Worm (Caenorhabditis elegans): ENCODE results near the gene F35C11.7.

Gene F35C11.7

DNA sequence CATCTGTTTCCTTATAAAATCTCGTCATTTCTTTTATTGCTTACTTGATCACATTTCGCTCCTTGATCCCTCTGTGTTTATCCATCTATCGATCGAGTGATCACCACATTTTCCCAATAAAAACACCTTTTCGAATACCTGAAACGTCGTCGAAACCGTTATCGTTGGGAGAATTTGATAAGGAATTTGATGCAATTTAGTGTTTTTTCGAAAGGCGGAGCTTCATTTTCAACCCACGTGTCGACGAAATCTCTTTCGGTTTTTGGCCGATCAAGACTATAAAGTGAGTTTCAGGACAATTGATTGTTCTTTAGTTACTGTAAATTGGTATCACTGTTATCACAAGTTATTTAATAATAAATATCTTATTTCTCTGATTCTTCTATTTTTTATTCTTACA lies 8.5 kb downstream of the F35C11.7 start, which contains the start of gene srdh-1:
srdh-1 (plus strand) TSS at position 43 of the 400 bp plus-strand sequence.
- TF ChIP-seq B0019.2 (GFP tag; conservative IDR thresholded peaks at IDR 0.05) (no peak), D2030.7 (GFP tag; IDR thresholded peaks at IDR 0.05) (no peak), lin-26 (GFP tag; IDR thresholded peaks at IDR 0.05) (no peak), bed-2 (GFP tag; IDR thresholded peaks at IDR 0.05) (no peak), zfh-2 (GFP tag; conservative IDR thresholded peaks at IDR 0.05) (no peak), ceh-79 (tag; optimal IDR thresholded peaks at IDR 0.05) (no peak), egrh-3 (GFP tag; IDR thresholded peaks at IDR 0.05) (no peak), F57C9.4 (tag; optimal IDR thresholded peaks at IDR 0.05) (no peak)

DNA sequence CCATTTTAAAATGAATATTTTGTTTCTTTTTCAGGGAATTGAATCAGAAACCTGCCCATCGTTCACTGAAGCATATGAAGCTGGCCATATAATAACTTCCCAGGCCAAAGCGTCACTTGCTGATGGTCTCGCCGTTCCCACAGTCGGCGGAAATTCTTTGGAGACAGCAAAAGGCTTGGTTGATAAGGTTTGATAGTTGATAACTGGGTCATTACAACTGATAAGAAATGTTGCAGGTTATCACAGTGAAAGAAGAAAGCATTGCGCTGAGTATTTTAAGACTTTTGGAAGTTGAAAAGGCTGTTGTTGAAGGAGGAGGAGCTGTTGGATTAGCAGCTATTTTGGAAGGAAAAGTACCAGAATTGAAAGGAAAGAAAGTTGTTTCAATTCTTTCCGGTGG lies 10.4 kb downstream of the F35C11.7 start:
- TF ChIP-seq cebp-2 (GFP tag; IDR thresholded peaks at IDR 0.05) (no peak), rpc-1 (optimal IDR thresholded peaks at IDR 0.05) (no peak), rpc-1 (tag; optimal IDR thresholded peaks at IDR 0.05) (no peak), bed-2 (GFP tag; IDR thresholded peaks at IDR 0.05) (no peak), chd-7 (tag; optimal IDR thresholded peaks at IDR 0.05) (no peak), Y53F4B.3 (GFP tag; IDR thresholded peaks at IDR 0.05) (no peak), dox-1 (GFP tag; IDR thresholded peaks at IDR 0.05) (peak; percentile 44; the same call in 1 of the 2 replicates), mxl-1 (tag; optimal IDR thresholded peaks at IDR 0.05) (no peak), nhr-80 (tag; optimal IDR thresholded peaks at IDR 0.05) (peak; percentile 79), zim-3 (tag; optimal IDR thresholded peaks at IDR 0.05) (no peak), efl-1 (GFP tag; optimal IDR thresholded peaks at IDR 0.05) (no peak), dpl-1 (GFP tag; optimal IDR thresholded peaks at IDR 0.05) (no peak), F57C9.4 (tag; optimal IDR thresholded peaks at IDR 0.05) (no peak), B0336.3 (GFP tag; IDR thresholded peaks at IDR 0.05) (no peak), ceh-79 (tag; optimal IDR thresholded peaks at IDR 0.05) (no peak)

DNA sequence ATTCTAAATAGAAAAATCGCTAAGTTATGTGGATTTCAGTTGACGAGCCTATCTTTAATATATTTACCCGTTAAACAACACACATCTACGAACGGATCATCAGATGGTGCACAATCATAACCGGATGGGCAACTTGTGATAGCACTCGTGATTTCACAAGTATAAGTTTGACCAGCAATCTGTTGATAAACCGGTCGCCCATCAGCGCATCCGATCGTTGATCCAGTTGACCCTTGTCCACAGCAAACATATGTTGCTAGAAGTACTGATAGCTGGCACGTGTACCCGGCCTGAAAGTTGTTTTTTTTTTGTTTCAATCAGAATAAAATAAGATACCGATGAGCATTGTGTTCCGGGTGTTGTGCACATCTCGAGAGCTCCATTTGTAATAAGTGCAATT lies 11.6 kb downstream of the F35C11.7 start:
- TF ChIP-seq lin-26 (GFP tag; IDR thresholded peaks at IDR 0.05) (0 out of 2 replicates have a peak, but pooled peaks have one; percentile 64), F33H1.4 (GFP tag; IDR thresholded peaks at IDR 0.05) (no peak)

DNA sequence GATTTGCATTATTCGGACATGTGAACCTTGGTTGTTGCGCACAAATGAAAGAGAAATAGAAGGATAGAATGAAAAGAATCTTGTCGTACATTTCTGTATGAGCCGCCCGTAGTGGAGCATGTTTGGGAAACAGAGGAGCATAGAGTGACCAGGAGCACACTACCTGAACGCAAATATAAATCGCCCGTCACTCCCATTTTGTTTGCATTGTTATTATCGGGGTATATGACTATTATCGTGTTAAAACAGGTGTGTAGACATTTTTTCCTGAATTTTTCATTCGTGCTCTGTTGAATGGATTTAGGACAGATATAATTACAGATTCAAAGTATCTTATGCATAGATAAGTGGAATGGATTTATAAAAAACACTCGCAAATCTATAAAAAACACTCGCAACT lies 13.2 kb downstream of the F35C11.7 start, which contains the start of gene K01C8.2:
K01C8.2 (minus strand) TSS at position 101 of the 400 bp plus-strand sequence.
- TF ChIP-seq ekl-4 (GFP tag; IDR thresholded peaks at IDR 0.05) = no peak
- TF ChIP-seq hsf-1 (GFP tag; IDR thresholded peaks at IDR 0.05) = no peak
- no peak for TF ChIP-seq Y67H2A.10 (GFP tag; conservative IDR thresholded peaks at IDR 0.05)
- TF ChIP-seq madf-10 (tag; optimal IDR thresholded peaks at IDR 0.05) = no peak
- no peak for TF ChIP-seq tbp1 (GFP tag; optimal IDR thresholded peaks at IDR 0.05)
- TF ChIP-seq chd-7 (tag; optimal IDR thresholded peaks at IDR 0.05) = no peak
- no peak for TF ChIP-seq madf-6 (GFP tag; IDR thresholded peaks at IDR 0.05)
- TF ChIP-seq snpc-1.1 (tag; optimal IDR thresholded peaks at IDR 0.05; ENCODE audit: insufficient read depth) = no peak
- no peak for TF ChIP-seq bed-1 (GFP tag; IDR thresholded peaks at IDR 0.05)
- TF ChIP-seq K11D2.4 (GFP tag; IDR thresholded peaks at IDR 0.05) = no peak
- no peak for TF ChIP-seq akir-1 (GFP tag; optimal IDR thresholded peaks at IDR 0.05)

DNA sequence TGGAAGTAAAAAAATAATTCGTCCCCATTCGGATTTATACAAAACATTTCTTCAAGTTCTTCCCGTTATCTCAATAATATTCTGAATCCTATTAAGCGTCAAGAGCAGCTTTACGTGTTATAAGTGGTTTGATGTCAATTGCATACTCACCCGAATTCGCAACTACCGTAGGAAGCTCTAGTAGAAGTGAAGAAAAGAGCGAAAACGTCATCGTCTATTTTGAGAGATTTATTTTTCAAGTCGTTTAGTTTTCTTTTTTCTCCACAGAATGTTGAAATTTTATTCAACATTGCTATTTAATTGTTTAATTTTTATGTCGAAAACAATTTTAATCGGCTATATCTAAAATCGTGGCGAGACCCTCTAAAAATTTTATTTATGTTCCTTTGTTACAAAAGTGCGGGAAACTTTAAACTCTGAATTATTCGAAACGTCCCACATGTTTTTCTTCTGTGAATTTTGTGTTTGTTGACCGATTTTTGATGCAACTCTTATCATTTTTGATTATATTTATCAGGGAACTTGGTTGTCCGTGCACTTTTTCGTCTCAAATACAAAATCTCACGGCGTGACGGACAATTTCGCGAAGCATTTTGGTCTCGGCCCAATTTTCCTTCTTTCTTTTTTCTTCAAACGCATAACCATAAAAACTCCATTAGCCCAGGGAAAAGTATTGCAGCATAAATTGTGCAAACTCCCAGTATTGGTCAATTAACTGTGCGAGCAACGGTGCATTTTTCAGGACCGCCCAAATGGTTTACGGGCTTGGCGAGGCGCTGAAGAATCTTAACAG lies 13.9 kb downstream of the F35C11.7 start, which contains the start of gene tdc-1:
tdc-1 (plus strand) TSS at position 743 of the 793 bp plus-strand sequence.
- TF ChIP-seq snpc-3.4 (tag; optimal IDR thresholded peaks at IDR 0.05) (no peak), Y53F4B.3 (GFP tag; IDR thresholded peaks at IDR 0.05) (no peak), snpc-4 (GFP tag; optimal IDR thresholded peaks at IDR 0.05) (no peak), snpc-4 (tag; optimal IDR thresholded peaks at IDR 0.05) (no peak), dox-1 (GFP tag; IDR thresholded peaks at IDR 0.05) (peak; percentile 7; the same call in 1 of the 2 replicates), egl-44 (GFP tag; IDR thresholded peaks at IDR 0.05) (no peak), pbrm-1 (GFP tag; IDR thresholded peaks at IDR 0.05) (no peak), sdz-38 (tag; optimal IDR thresholded peaks at IDR 0.05) (no peak), nfyb-1 (GFP tag; IDR thresholded peaks at IDR 0.05) (no peak), ceh-91 (GFP tag; IDR thresholded peaks at IDR 0.05) (no peak), him-1 (tag; optimal IDR thresholded peaks at IDR 0.05) (peak; percentile 31), ama-1 (optimal IDR thresholded peaks at IDR 0.05) (no peak), ama-1 (GFP tag; optimal IDR thresholded peaks at IDR 0.05) (no peak), K11D2.4 (GFP tag; IDR thresholded peaks at IDR 0.05) (no peak), ztf-28 (GFP tag; IDR thresholded peaks at IDR 0.05) (no peak)
